Fruit fly (Drosophila melanogaster) whole organism, embryonic: ENCODE results near the gene ft.

Experiments used
- Bdp1 ChIP-seq: fragments of 200-800 bp; sonication (Bioruptor generic); optimal IDR thresholded peaks from 3 replicates; lab custom pipeline; 2016; ENCODE audit warnings: missing biosample characterization, missing genetic modification characterization
- BtbVII ChIP-seq: fragments of 200-800 bp; sonication (Bioruptor generic); optimal IDR thresholded peaks from 3 replicates; lab custom pipeline; 2017; ENCODE audit warnings: missing biosample characterization, mild to moderate bottlenecking, missing genetic modification characterization
- CG10366 ChIP-seq: fragments of 200-800 bp; sonication (Bioruptor generic); IDR thresholded peaks from 2 replicates; pipeline ENCODE4 v1.3.6; 2022; ENCODE audit warnings: missing biosample characterization, missing genetic modification characterization
- CG10431 ChIP-seq: fragments of 200-800 bp; sonication (Bioruptor generic); optimal IDR thresholded peaks from 3 replicates; lab custom pipeline; 2018; ENCODE audit warnings: missing biosample characterization, mild to moderate bottlenecking, missing genetic modification characterization
- CG10543 ChIP-seq: fragments of 200-800 bp; sonication (Bioruptor generic); optimal IDR thresholded peaks from 3 replicates; lab custom pipeline; 2017; ENCODE audit warnings: missing biosample characterization, mild to moderate bottlenecking, missing genetic modification characterization, moderate library complexity
- CG12104 ChIP-seq: fragments of 200-800 bp; sonication (Bioruptor generic); optimal IDR thresholded peaks from 3 replicates; lab custom pipeline; 2016; ENCODE audit warnings: missing biosample characterization, missing genetic modification characterization
- CG12659 ChIP-seq: fragments of 200-800 bp; sonication (Bioruptor generic); optimal IDR thresholded peaks from 3 replicates; lab custom pipeline; 2017; ENCODE audit warnings: mild to moderate bottlenecking, missing biosample characterization, missing genetic modification reagents, missing genetic modification characterization
- CG13287 ChIP-seq: fragments of 200-800 bp; sonication (Bioruptor generic); IDR thresholded peaks from 2 replicates; pipeline ENCODE4 v1.3.6; 2022; ENCODE audit warnings: missing biosample characterization, missing genetic modification characterization; ENCODE audit not compliant: partially characterized antibody
- CG13296 ChIP-seq: fragments of 200-800 bp; sonication (Bioruptor generic); optimal IDR thresholded peaks from 3 replicates; lab custom pipeline; 2018; ENCODE audit warnings: missing biosample characterization, mild to moderate bottlenecking, missing genetic modification characterization
- CG13424 ChIP-seq: fragments of 200-800 bp; sonication (Bioruptor generic); optimal IDR thresholded peaks from 2 replicates; lab custom pipeline; 2019; ENCODE audit warnings: missing biosample characterization, mild to moderate bottlenecking, missing genetic modification characterization, moderate library complexity
- CG14965 ChIP-seq: fragments of 200-800 bp; sonication (Bioruptor generic); optimal IDR thresholded peaks from 2 replicates; lab custom pipeline; 2016; ENCODE audit warnings: missing biosample characterization, missing genetic modification characterization, borderline replicate concordance
- CG15269 ChIP-seq: fragments of 200-800 bp; sonication (Bioruptor generic); optimal IDR thresholded peaks from 2 replicates; lab custom pipeline; 2018; ENCODE audit warnings: missing biosample characterization, mild to moderate bottlenecking, missing genetic modification characterization, moderate library complexity
- CG15696 ChIP-seq: fragments of 200-800 bp; sonication (Bioruptor generic); optimal IDR thresholded peaks from 2 replicates; lab custom pipeline; 2019; ENCODE audit warnings: missing biosample characterization, mild to moderate bottlenecking, missing genetic modification characterization, moderate library complexity
- CG1603 ChIP-seq: fragments of 200-800 bp; sonication (Bioruptor generic); optimal IDR thresholded peaks from 2 replicates; lab custom pipeline; 2019; ENCODE audit warnings: missing biosample characterization, mild to moderate bottlenecking, missing genetic modification characterization, moderate library complexity
- CG17385 ChIP-seq: fragments of 200-800 bp; sonication (Bioruptor generic); optimal IDR thresholded peaks from 3 replicates; lab custom pipeline; 2018; ENCODE audit warnings: missing biosample characterization, mild to moderate bottlenecking, missing genetic modification characterization
- CG17568 ChIP-seq: fragments of 200-800 bp; sonication (Bioruptor generic); optimal IDR thresholded peaks from 2 replicates; lab custom pipeline; 2018; ENCODE audit warnings: missing biosample characterization, mild to moderate bottlenecking, missing genetic modification characterization, moderate library complexity
- CG18262 ChIP-seq: fragments of 200-800 bp; optimal IDR thresholded peaks from 3 replicates; lab custom pipeline; 2019; ENCODE audit warnings: missing biosample characterization, mild to moderate bottlenecking, missing genetic modification characterization, moderate library complexity
- CG31441 ChIP-seq: fragments of 200-800 bp; sonication (Bioruptor generic); IDR thresholded peaks from 2 replicates; pipeline ENCODE4 v1.3.6; 2022; ENCODE audit warnings: missing biosample characterization, missing genetic modification characterization
- CG6254 ChIP-seq: fragments of 200-800 bp; sonication (Bioruptor generic); optimal IDR thresholded peaks from 3 replicates; lab custom pipeline; 2017; ENCODE audit warnings: mild to moderate bottlenecking, missing biosample characterization, missing genetic modification reagents, missing genetic modification characterization
- CG6765 ChIP-seq: fragments of 200-800 bp; sonication (Bioruptor generic); optimal IDR thresholded peaks from 3 replicates; lab custom pipeline; 2017; ENCODE audit warnings: missing biosample characterization, mild to moderate bottlenecking, missing genetic modification characterization
- CG7372 ChIP-seq: fragments of 200-800 bp; sonication (Bioruptor generic); IDR thresholded peaks from 2 replicates; pipeline ENCODE4 v1.3.6; 2022; ENCODE audit warnings: missing biosample characterization, missing genetic modification characterization
- CG9727 ChIP-seq: fragments of 200-800 bp; sonication (Bioruptor generic); optimal IDR thresholded peaks from 3 replicates; lab custom pipeline; 2017; ENCODE audit warnings: missing biosample characterization, mild to moderate bottlenecking, missing genetic modification characterization
- Doc3 ChIP-seq: fragments of 200-800 bp; sonication (Bioruptor generic); IDR thresholded peaks from 3 replicates; pipeline ENCODE4 v1.3.6; 2022; ENCODE audit warnings: missing biosample characterization, missing genetic modification characterization; ENCODE audit not compliant: partially characterized antibody
- HHEX ChIP-seq: fragments of 200-800 bp; sonication (Bioruptor generic); optimal IDR thresholded peaks from 3 replicates; lab custom pipeline; 2017; ENCODE audit warnings: missing biosample characterization, mild to moderate bottlenecking, missing genetic modification characterization, missing genetic modification reagents
- Hmr ChIP-seq: fragments of 200-800 bp; sonication (Bioruptor generic); optimal IDR thresholded peaks from 3 replicates; lab custom pipeline; 2017; ENCODE audit warnings: mild to moderate bottlenecking, missing biosample characterization, missing genetic modification reagents, missing genetic modification characterization
- Ravus ChIP-seq: fragments of 200-800 bp; sonication (Bioruptor generic); IDR thresholded peaks from 2 replicates; pipeline ENCODE4 v1.3.6; 2022; ENCODE audit warnings: missing biosample characterization, missing genetic modification characterization
- Six4 ChIP-seq: fragments of 200-800 bp; sonication (Bioruptor generic); optimal IDR thresholded peaks from 2 replicates; lab custom pipeline; 2016; ENCODE audit warnings: missing biosample characterization, missing genetic modification characterization
- Spps ChIP-seq: fragments of 200-800 bp; sonication (Bioruptor generic); optimal IDR thresholded peaks from 2 replicates; lab custom pipeline; 2018; ENCODE audit warnings: missing biosample characterization, mild to moderate bottlenecking, missing genetic modification characterization
- Sry-β ChIP-seq: fragments of 200-800 bp; sonication (Bioruptor generic); optimal IDR thresholded peaks from 2 replicates; lab custom pipeline; 2018; ENCODE audit warnings: missing biosample characterization, mild to moderate bottlenecking, missing genetic modification characterization, moderate library complexity
- ap ChIP-seq: fragments of 200-800 bp; sonication (Bioruptor generic); IDR thresholded peaks from 2 replicates; pipeline ENCODE4 v1.3.6; 2022; ENCODE audit warnings: missing biosample characterization, missing genetic modification characterization
- cg ChIP-seq: fragments of 200-800 bp; sonication (Bioruptor generic); optimal IDR thresholded peaks from 3 replicates; lab custom pipeline; 2019; ENCODE audit warnings: missing biosample characterization, mild to moderate bottlenecking, missing genetic modification characterization, moderate library complexity
- chif ChIP-seq, 2 experiments: fragments of 200-800 bp; sonication (Bioruptor generic); optimal IDR thresholded peaks; 3 replicates each; lab custom pipeline; 2016; ENCODE audit warnings: missing biosample characterization in 2 of 2, missing genetic modification characterization in 2 of 2
- ci ChIP-seq: fragments of 200-800 bp; sonication (Bioruptor generic); IDR thresholded peaks from 3 replicates; pipeline ENCODE4 v1.3.6; 2022; ENCODE audit warnings: missing biosample characterization, missing genetic modification characterization
- da ChIP-seq: fragments of 200-800 bp; sonication (Bioruptor generic); optimal IDR thresholded peaks from 2 replicates; lab custom pipeline; 2016; ENCODE audit warnings: missing biosample characterization, missing genetic modification characterization
- dan ChIP-seq: fragments of 200-800 bp; sonication (Bioruptor generic); IDR thresholded peaks from 2 replicates; pipeline ENCODE4 v1.3.6; 2022; ENCODE audit warnings: missing biosample characterization, missing genetic modification characterization
- dati ChIP-seq: fragments of 200-800 bp; sonication (Bioruptor generic); IDR thresholded peaks from 2 replicates; pipeline ENCODE4 v1.3.6; 2022; ENCODE audit warnings: missing biosample characterization, missing genetic modification characterization
- dysf ChIP-seq: fragments of 200-800 bp; sonication (Bioruptor generic); IDR thresholded peaks from 3 replicates; pipeline ENCODE4 v1.3.6; 2022; ENCODE audit warnings: missing biosample characterization, missing genetic modification characterization
- kay ChIP-seq: fragments of 200-800 bp; sonication (Bioruptor generic); optimal IDR thresholded peaks from 2 replicates; lab custom pipeline; 2016; ENCODE audit warnings: missing biosample characterization, missing genetic modification characterization
- lola ChIP-seq, 3 experiments: fragments of >200 bp in 2 of 3; fragments of 200-800 bp in 1 of 3; sonication (Bioruptor generic) in 1 of 3; optimal IDR thresholded peaks; 2 replicates each; lab custom pipeline; 2017 to 2019; ENCODE audit warnings: missing biosample characterization in 3 of 3, missing genetic modification characterization in 3 of 3, mild to moderate bottlenecking in 1 of 3, moderate library complexity in 1 of 3
- luna ChIP-seq: fragments of 200-800 bp; sonication (Bioruptor generic); optimal IDR thresholded peaks from 2 replicates; lab custom pipeline; 2016; ENCODE audit warnings: missing biosample characterization, missing genetic modification characterization
- pb ChIP-seq: fragments of 200-800 bp; sonication (Bioruptor generic); optimal IDR thresholded peaks from 3 replicates; lab custom pipeline; 2016; ENCODE audit warnings: missing biosample characterization, missing genetic modification characterization
- scrt ChIP-seq: fragments of 200-800 bp; sonication (Bioruptor generic); optimal IDR thresholded peaks from 2 replicates; lab custom pipeline; 2018; ENCODE audit warnings: missing biosample characterization, mild to moderate bottlenecking, missing genetic modification characterization, moderate library complexity
- slou ChIP-seq: fragments of 200-800 bp; sonication (Bioruptor generic); optimal IDR thresholded peaks from 3 replicates; lab custom pipeline; 2016; ENCODE audit warnings: missing biosample characterization, missing genetic modification characterization
- slp2 ChIP-seq: fragments of 200-800 bp; sonication (Bioruptor generic); optimal IDR thresholded peaks from 2 replicates; lab custom pipeline; 2016; ENCODE audit warnings: missing biosample characterization, missing genetic modification characterization
- so ChIP-seq: fragments of 200-800 bp; sonication (Bioruptor generic); IDR thresholded peaks from 3 replicates; pipeline ENCODE4 v1.3.6; 2022; ENCODE audit warnings: missing biosample characterization, missing genetic modification characterization
- sqz ChIP-seq: fragments of 200-800 bp; sonication (Bioruptor generic); optimal IDR thresholded peaks from 3 replicates; lab custom pipeline; 2018; ENCODE audit warnings: missing biosample characterization, mild to moderate bottlenecking, missing genetic modification characterization
- stwl ChIP-seq: fragments of 200-800 bp; sonication (Bioruptor generic); optimal IDR thresholded peaks from 3 replicates; lab custom pipeline; 2018; ENCODE audit warnings: missing biosample characterization, mild to moderate bottlenecking, missing genetic modification characterization, moderate library complexity
- trh ChIP-seq: fragments of 200-800 bp; sonication (Bioruptor generic); optimal IDR thresholded peaks from 2 replicates; lab custom pipeline; 2016; ENCODE audit warnings: missing biosample characterization, missing genetic modification characterization
- usp ChIP-seq: fragments of >200 bp; optimal IDR thresholded peaks from 2 replicates; lab custom pipeline; 2017; ENCODE audit warnings: missing biosample characterization, missing genetic modification characterization
- zfh2 ChIP-seq: fragments of 200-800 bp; sonication (Bioruptor generic); optimal IDR thresholded peaks from 2 replicates; lab custom pipeline; 2016; ENCODE audit warnings: missing biosample characterization, missing genetic modification characterization

Gene ft

DNA sequence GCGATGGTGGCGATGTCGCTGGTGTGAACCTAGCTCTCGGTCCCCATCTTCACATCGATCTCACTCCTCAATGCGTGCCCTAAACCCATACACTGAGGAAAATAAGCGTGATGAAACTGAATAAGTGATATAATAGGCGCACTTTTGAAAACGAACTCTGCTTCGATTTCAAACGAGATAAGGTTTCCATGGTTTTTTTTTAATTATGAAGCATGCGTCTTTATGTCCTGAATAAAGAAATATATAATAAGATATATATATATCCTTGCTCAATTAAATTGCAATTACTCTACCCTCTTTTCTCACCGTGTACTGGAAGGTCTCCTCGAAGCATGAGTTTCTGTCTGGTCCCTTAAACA lies 1.3 kb upstream of the ft start (continued):
- peak; percentile 63 for TF ChIP-seq Spps (tag; lab: Kevin White, UChicago)
- TF ChIP-seq scrt = peak; percentile 40
- TF ChIP-seq da (GFP tag; lab: Kevin White, UChicago) = no peak
- TF ChIP-seq dan (GFP tag; lab: Robert Waterston, UW) = no peak
- TF ChIP-seq Hmr (GFP tag; lab: Kevin White, UChicago) = peak; percentile 58
- no peak for TF ChIP-seq CG10543 (GFP tag; lab: Kevin White, UChicago)
- TF ChIP-seq sqz (GFP tag; lab: Kevin White, UChicago) = peak; percentile 39
- peak; percentile 29 for TF ChIP-seq zfh2 (GFP tag; lab: Kevin White, UChicago)
- no peak for TF ChIP-seq CG13296
- peak; percentile 65 for TF ChIP-seq HHEX (GFP tag; lab: Kevin White, UChicago)
- peak; percentile 41 for TF ChIP-seq CG12104 (GFP tag; lab: Kevin White, UChicago)
- TF ChIP-seq trh (GFP tag; lab: Kevin White, UChicago) = peak; percentile 33
- TF ChIP-seq so (GFP tag; lab: Robert Waterston, UW) = peak; percentile 55; the same call in 1 of the 3 replicates
- peak; percentile 58 for TF ChIP-seq CG13424 (tag; lab: Kevin White, UChicago)
- TF ChIP-seq kay = peak; percentile 30
- no peak for TF ChIP-seq CG14965 (GFP tag; lab: Kevin White, UChicago)
- no peak for TF ChIP-seq CG13287
- no peak for TF ChIP-seq dati (GFP tag; lab: Robert Waterston, UW)
- peak; percentile 33 for TF ChIP-seq CG10431 (GFP tag; lab: Kevin White, UChicago)
- peak; percentile 56 for TF ChIP-seq stwl (tag; lab: Kevin White, UChicago)
- TF ChIP-seq ap (GFP tag; lab: Robert Waterston, UW) = 0 out of 2 replicates have a peak, but pooled peaks have one; percentile 10
- peak; percentile 95 for TF ChIP-seq CG15696
- TF ChIP-seq CG12659 (GFP tag; lab: Kevin White, UChicago) = peak; percentile 39
- peak in 1 of 3 experiments; percentile 93 for TF ChIP-seq lola (GFP tag; optimal IDR thresholded peaks at IDR 0.05; lab: Kevin White, UChicago)
- TF ChIP-seq CG31441 (GFP tag; lab: Robert Waterston, UW) = peak; percentile 86
- peak; percentile 27 for TF ChIP-seq Six4 (GFP tag; lab: Kevin White, UChicago)
- TF ChIP-seq CG6254 (GFP tag; lab: Kevin White, UChicago) = peak; percentile 75
- TF ChIP-seq cg (GFP tag; lab: Kevin White, UChicago) = no peak
- TF ChIP-seq CG9727 (GFP tag; lab: Kevin White, UChicago) = peak; percentile 86
- peak; percentile 18; the same call in 1 of the 2 replicates for TF ChIP-seq CG10366 (GFP tag; lab: Robert Waterston, UW)
- peak; percentile 43 for TF ChIP-seq CG6765 (GFP tag; lab: Kevin White, UChicago)
- peak; percentile 55 for TF ChIP-seq BtbVII (GFP tag; lab: Kevin White, UChicago)
- peak; percentile 29 for TF ChIP-seq Sry-β
- peak in 1 of 2 experiments; percentile 56 for TF ChIP-seq chif (GFP tag; optimal IDR thresholded peaks at IDR 0.05; lab: Kevin White, UChicago)
- TF ChIP-seq CG1603 = peak; percentile 13
- peak; percentile 49 for TF ChIP-seq CG15269 (tag; lab: Kevin White, UChicago)
- peak; percentile 66 for TF ChIP-seq ci (GFP tag; lab: Robert Waterston, UW)
- TF ChIP-seq Doc3 (GFP tag; lab: Robert Waterston, UW) = no peak
- TF ChIP-seq luna (GFP tag; lab: Kevin White, UChicago) = no peak
- no peak for TF ChIP-seq slp2 (GFP tag; lab: Kevin White, UChicago)
- TF ChIP-seq CG17385 = peak; percentile 54
- peak; percentile 6 for TF ChIP-seq CG17568
- TF ChIP-seq dysf = peak; percentile 50; the same call in 2 of the 3 replicates
- TF ChIP-seq Ravus (GFP tag; lab: Robert Waterston, UW) = no peak; the same call in 1 of the 2 replicates
- no peak for TF ChIP-seq slou (GFP tag; lab: Kevin White, UChicago)
- TF ChIP-seq pb (GFP tag; lab: Kevin White, UChicago) = no peak
- peak; percentile 13 for TF ChIP-seq Bdp1
- TF ChIP-seq usp = no peak
- TF ChIP-seq CG18262 (tag; lab: Kevin White, UChicago) = peak; percentile 90
- TF ChIP-seq CG7372 (GFP tag; lab: Robert Waterston, UW) = no peak
